Worm (Caenorhabditis elegans) whole organism, L4 larva: ENCODE measurements around the gene F49F1.12.

Experiments used
- R02D3.7 ChIP-seq: fragments of 150-350 bp; sonication (generic microtip); optimal IDR thresholded peaks from 3 replicates; lab custom pipeline; 2014; ENCODE audit warnings: missing biosample characterization, missing genetic modification characterization
- aly-2 ChIP-seq: sonication (generic microtip); optimal IDR thresholded peaks from 2 replicates; lab custom pipeline; 2018; ENCODE audit warnings: missing biosample characterization, missing genetic modification characterization
- ceh-82 ChIP-seq: sonication (generic microtip); optimal IDR thresholded peaks from 2 replicates; lab custom pipeline; 2017; ENCODE audit warnings: missing biosample characterization, missing genetic modification characterization
- dpl-1 ChIP-seq: fragments of 150-350 bp; optimal IDR thresholded peaks from 2 replicates; lab custom pipeline; 2014; ENCODE audit warnings: missing biosample characterization, missing genetic modification reagents, missing genetic modification characterization
- lim-7 ChIP-seq: fragments of 200-800 bp; sonication (Bioruptor generic); IDR thresholded peaks from 2 replicates; pipeline ENCODE4 v1.3.6; 2022; ENCODE audit warnings: missing genetic modification characterization, missing compliant biosample characterization
- lin-13 ChIP-seq: fragments of 150-350 bp; optimal IDR thresholded peaks from 2 replicates; lab custom pipeline; 2014; ENCODE audit warnings: missing biosample characterization, missing genetic modification reagents, missing genetic modification characterization
- lin-38 ChIP-seq: fragments of 200-800 bp; sonication (Bioruptor generic); IDR thresholded peaks from 2 replicates; pipeline ENCODE4 v1.3.6; 2022; ENCODE audit warnings: missing genetic modification reagents, missing genetic modification characterization, missing compliant biosample characterization
- lsy-2 ChIP-seq, 2 experiments: fragments of 150-350 bp in 1 of 2; sonication (generic microtip) in 1 of 2; optimal IDR thresholded peaks; 2 replicates each; lab custom pipeline; 2014 to 2017; ENCODE audit warnings: missing biosample characterization in 2 of 2, missing genetic modification characterization in 2 of 2
- unc-62 ChIP-seq, 3 experiments: fragments of 150-350 bp in 1 of 3; sonication (generic microtip); optimal IDR thresholded peaks in 2 of 3; peaks in 1 of 3; 1 replicate in 1 of 3; 2 replicates in 2 of 3; lab custom pipeline; 2014 to 2017; ENCODE audit warnings: missing biosample characterization in 3 of 3, missing genetic modification characterization in 3 of 3, missing genetic modification reagents in 3 of 3, missing genotype in 1 of 3
- zag-1 ChIP-seq: fragments of 150-350 bp; optimal IDR thresholded peaks from 2 replicates; lab custom pipeline; 2014; ENCODE audit warnings: missing biosample characterization, missing genetic modification characterization

ce11 chrIV:4135744-4136143 lies 7.1 kb downstream of the F49F1.12 start, which contains the start of gene F49F1.17:
- TF ChIP-seq lin-38 (no peak), dpl-1 (GFP tag; lab: Kevin White, UChicago) (no peak), aly-2 (no peak), ceh-82 (tag; lab: Kevin White, UChicago) (no peak), unc-62 (GFP tag; optimal IDR thresholded peaks at IDR 0.05 in 1 of 2; lab: Kevin White, UChicago) (no peak), unc-62 (tag; optimal IDR thresholded peaks at IDR 0.05; lab: Kevin White, UChicago) (no peak), zag-1 (tag; lab: Kevin White, UChicago) (no peak), lim-7 (GFP tag; lab: Robert Waterston, UW) (no peak), lin-13 (no peak), R02D3.7 (tag; lab: Kevin White, UChicago) (no peak), lsy-2 (tag; optimal IDR thresholded peaks at IDR 0.05; lab: Kevin White, UChicago) (no peak)
